Fruit fly (Drosophila melanogaster): ENCODE data around the gene CG46412.

CG46412 gene

DNA sequence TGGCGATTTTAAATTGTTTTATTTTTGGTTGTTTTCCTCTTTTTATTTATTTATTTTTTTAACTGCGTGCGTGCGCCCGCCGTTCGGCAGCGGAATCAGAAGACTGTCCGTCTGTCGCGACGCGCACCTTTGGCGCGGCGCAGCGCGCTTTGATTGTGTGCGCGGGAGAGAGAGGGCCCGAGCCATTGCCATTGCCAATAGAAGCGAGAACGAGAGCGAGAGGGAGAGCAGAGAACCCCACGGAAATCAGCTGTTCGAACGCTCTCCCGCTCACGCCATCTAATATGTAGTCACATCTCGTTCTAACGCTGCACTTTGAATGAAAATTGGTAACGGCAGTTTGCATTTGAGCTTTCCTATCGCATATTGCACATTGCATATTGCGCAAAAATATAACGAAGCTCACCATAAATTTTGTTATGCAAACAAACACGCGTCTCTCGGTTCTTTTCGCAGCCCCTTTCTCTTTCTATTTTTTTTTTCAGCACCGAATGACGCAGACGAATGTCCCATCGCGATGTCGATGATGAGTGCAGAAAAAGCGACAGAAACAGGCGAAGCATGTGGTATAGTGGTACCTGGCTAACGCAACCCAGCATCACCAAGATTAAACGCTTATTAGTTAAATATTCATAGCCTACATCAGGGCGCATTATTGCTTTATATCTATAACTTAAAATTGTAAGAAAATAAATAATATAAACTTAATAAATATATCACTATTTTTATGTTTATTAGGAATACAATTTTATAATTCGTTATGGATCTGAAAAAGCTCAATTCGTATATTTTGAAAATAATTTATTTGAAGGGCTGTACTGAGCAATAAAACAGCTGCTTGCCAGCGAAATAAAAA is 29.3 kb downstream of the CG46412 start:
- TF ChIP-seq EcR (GFP tag; optimal IDR thresholded peaks at IDR 0.05) (no peak), usp (GFP tag; optimal IDR thresholded peaks at IDR 0.05) (no peak), pan (optimal IDR thresholded peaks at IDR 0.05) (no peak), Dll (optimal IDR thresholded peaks at IDR 0.05) (no peak), CG8478 (optimal IDR thresholded peaks at IDR 0.05) (no peak), psq (optimal IDR thresholded peaks at IDR 0.05) (no peak)

DNA sequence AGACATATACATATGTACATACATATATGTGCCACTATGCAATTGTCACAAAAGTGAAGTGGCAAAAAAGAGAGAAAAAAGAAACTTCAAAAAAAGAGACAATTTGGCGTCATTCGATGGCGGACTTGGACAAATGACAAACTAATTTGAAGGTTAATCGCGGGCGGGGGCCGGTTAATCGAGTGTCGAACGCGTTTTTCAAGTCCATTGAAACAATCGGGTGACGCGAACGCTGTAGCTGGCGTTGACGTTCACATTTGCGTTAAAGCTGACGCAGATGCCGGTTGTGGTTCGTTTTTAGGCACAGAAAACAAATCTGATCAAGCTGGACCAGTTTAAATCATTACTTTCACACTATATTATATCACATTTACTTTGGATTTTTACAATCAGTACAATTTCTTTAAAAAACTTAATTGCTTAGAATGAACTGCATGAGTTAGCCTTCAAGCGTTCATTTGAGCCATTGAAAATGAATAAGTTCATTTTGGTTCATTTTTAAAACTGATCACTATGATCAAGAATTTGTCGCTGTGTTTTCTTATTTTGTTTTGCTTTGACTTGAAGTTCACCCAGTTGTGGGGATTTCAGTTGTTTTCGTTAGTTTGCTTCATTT is 30.1 kb downstream of the CG46412 start:
- TF ChIP-seq EcR (GFP tag; optimal IDR thresholded peaks at IDR 0.05) (no peak), CG8478 (optimal IDR thresholded peaks at IDR 0.05) (no peak), usp (GFP tag; optimal IDR thresholded peaks at IDR 0.05) (no peak), pan (optimal IDR thresholded peaks at IDR 0.05) (no peak), Dll (optimal IDR thresholded peaks at IDR 0.05) (no peak), psq (optimal IDR thresholded peaks at IDR 0.05) (no peak)

DNA sequence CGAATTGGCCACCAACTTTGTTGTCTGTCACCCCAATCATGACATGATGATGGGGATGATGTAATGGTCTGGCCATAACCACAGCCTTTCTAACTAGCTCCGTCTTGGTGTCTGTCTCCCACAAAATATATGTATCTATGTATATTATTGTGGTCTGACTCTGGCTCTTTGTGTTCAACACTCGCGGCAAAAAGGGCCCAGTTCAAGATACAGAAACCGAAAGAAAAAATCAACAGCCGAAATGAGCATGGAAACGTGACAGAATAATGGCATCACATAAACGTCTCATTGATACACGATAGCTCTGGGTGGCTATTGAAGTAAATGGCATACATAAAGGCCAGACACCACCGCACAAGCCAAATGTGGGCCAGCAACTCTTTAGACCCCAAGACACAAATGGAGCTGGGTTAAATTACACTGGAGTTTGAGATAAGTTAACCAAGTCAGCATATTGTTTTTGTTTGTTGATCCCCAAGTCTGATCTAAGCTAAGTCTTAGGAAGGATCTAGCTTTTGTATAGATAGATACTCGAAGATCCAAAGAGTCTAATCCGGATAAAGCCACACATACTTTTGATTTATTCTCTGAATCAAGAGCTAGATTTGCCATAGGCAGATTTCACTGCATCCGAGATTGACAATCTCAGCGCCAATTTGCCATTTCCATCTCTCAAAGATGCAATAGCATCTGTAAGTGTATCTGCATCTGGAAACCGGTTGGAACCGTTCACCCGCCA is 31.7 kb downstream of the CG46412 start:
- no peak for TF ChIP-seq CG8478 (optimal IDR thresholded peaks at IDR 0.05)
- no peak for TF ChIP-seq Dll (optimal IDR thresholded peaks at IDR 0.05)

DNA sequence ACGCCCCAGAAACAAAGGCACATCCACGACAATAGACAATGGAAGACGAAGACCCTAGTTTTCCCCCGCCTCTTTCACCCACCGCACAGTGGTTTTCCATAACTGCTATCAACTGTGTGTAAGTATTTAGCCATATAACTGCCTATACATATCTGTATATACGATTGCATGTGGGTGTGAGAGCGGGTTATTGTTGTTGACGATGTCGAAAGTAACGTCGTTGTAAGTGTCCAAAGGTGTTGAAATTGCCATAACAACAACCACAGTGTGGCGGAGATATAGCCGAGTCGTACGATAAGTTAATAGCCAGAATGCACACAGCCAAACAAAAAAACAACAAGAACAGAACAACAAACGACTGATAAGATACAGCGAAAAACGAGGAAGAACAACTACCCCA is 32.6 kb downstream of the CG46412 start:
- TF ChIP-seq Dll (optimal IDR thresholded peaks at IDR 0.05) (no peak), psq (optimal IDR thresholded peaks at IDR 0.05) (no peak), CG8478 (optimal IDR thresholded peaks at IDR 0.05) (no peak), pan (optimal IDR thresholded peaks at IDR 0.05) (no peak), usp (GFP tag; optimal IDR thresholded peaks at IDR 0.05) (no peak), EcR (GFP tag; optimal IDR thresholded peaks at IDR 0.05) (no peak)

DNA sequence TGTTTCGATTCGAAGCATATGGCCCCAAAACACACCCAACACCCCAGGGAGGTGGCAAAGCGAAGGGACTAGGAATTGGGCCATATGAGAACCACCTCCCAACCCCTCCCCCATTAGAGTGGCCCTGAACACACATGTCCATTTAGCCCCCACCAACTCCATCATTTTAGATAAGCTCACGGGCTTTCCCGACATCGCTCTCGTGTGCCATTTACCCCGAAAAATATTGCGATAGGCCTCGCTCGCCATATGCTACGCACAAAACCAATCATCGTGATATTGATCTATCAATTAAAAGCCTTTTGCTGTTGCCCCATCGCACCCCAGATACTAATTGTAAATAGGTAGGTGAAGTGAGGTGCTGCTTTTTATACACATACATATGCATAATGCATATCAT is 33.5 kb downstream of the CG46412 start:
- no peak for TF ChIP-seq usp (GFP tag; optimal IDR thresholded peaks at IDR 0.05)
- TF ChIP-seq psq (optimal IDR thresholded peaks at IDR 0.05) = no peak
- no peak for TF ChIP-seq pan (optimal IDR thresholded peaks at IDR 0.05)
- TF ChIP-seq CG8478 (optimal IDR thresholded peaks at IDR 0.05) = no peak
- no peak for TF ChIP-seq Dll (optimal IDR thresholded peaks at IDR 0.05)
- TF ChIP-seq EcR (GFP tag; optimal IDR thresholded peaks at IDR 0.05) = no peak

DNA sequence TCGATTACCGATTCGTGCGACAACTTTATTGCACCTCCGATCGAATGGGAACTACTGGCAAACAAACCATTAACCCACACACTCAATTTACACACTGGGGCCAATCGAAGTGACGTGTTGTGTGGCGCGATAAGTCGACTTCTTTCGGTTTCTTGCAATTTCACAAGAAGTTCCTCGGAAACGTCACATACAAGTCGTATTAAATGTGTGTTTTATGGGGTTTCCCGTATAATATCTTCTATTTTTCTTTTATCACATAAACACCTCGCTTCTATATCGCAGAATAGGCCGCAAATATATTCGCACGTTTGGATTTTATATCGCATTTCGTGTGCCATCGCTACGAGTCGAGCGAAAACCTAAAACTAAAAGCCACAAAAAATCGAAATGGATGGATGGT is 34.2 kb downstream of the CG46412 start:
- TF ChIP-seq psq (optimal IDR thresholded peaks at IDR 0.05) (no peak), CG8478 (optimal IDR thresholded peaks at IDR 0.05) (no peak), EcR (GFP tag; optimal IDR thresholded peaks at IDR 0.05) (no peak), Dll (optimal IDR thresholded peaks at IDR 0.05) (no peak), pan (optimal IDR thresholded peaks at IDR 0.05) (no peak), usp (GFP tag; optimal IDR thresholded peaks at IDR 0.05) (no peak)

DNA sequence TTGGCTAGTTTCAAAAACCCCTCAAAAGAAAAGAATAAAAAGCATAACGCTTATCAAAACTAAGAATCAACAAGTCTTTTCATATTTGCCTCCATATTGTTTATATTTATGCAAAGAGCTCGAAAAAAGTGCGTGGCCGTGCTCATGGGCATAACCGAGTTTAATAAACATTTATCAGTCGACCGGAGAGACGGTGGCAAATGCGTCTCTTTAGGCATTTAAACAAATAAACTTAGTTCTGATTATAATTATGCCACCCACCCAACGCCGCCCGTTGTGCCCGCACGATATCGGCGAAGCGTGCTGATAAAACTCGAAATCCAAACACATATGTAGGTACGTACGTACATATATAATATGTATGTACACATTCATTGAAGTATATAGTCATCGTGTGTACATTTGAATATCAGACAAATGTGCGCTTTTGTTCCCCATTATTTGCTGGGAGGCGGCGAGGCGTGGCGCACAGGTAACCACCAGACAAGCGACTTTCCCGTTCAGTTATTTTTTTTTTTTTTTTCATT is 35.4 kb downstream of the CG46412 start:
- TF ChIP-seq Dll (optimal IDR thresholded peaks at IDR 0.05) = no peak

DNA sequence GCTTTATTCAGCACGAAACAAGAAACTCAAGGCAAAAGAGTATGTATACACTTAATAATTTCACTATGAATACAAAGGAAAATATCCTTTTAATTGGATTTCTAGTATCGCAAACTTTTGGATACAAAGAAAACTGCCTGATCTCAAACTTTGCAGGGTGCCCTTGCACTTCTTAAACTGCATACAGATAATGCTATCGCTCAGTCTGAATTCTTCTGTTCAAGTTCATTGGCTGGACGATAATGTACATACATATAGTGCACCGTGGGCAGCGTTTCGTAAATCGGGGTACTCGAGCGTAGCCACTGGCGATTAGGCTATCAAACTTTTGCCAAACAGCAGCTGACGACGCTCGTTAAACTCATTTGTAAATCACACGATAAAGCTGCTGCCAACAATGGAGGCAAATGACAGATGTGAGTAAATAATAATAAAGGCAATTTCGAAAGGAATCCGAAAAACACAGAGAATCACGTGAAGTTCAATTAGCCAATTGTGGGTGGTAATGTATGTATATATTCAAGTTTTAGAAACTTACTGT is 37.2 kb downstream of the CG46412 start:
- TF ChIP-seq psq (optimal IDR thresholded peaks at IDR 0.05) (no peak), usp (GFP tag; optimal IDR thresholded peaks at IDR 0.05) (no peak), CG8478 (optimal IDR thresholded peaks at IDR 0.05) (no peak), pan (optimal IDR thresholded peaks at IDR 0.05) (no peak), EcR (GFP tag; optimal IDR thresholded peaks at IDR 0.05) (no peak), Dll (optimal IDR thresholded peaks at IDR 0.05) (no peak)

DNA sequence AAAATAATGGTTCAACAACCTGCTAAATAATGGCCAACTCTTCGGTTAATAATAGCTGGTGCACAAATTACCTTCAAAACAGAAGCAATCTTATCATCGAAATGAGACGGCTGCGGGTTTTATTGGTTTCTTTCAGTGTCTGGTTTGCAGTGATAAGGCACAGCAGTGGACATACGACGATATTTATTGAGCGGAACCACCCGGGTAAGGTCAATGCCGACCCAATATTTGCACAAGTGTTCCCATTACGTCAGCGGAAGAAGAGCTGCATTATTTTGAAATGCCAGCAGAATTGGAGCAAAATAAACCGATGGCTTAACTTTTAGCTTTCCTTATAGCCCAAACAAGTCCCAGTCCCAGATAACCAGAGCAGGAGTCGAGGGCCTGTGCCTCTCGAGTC is 38.1 kb downstream of the CG46412 start:
- TF ChIP-seq CG8478 (optimal IDR thresholded peaks at IDR 0.05) (no peak), EcR (GFP tag; optimal IDR thresholded peaks at IDR 0.05) (no peak), pan (optimal IDR thresholded peaks at IDR 0.05) (no peak), Dll (optimal IDR thresholded peaks at IDR 0.05) (no peak), psq (optimal IDR thresholded peaks at IDR 0.05) (no peak), usp (GFP tag; optimal IDR thresholded peaks at IDR 0.05) (no peak)

DNA sequence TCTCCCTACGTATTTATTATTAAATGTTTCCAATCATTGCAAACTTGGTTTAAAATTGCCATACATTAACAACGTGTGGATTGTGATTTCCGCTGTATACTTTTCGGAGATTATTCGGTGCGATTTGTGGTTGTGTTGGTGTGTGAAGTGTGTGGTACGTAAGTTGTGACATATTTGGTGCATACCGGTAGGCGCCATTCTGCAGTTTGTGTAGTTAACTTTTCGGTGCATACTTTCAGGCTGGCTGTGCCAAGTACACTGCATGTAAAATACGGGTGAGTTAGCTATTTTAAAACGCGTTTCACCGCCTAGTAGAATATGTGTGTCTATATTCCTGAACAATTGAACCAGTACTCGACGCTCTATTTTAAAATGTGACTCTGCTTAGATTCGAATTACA is 40.6 kb downstream of the CG46412 start:
- TF ChIP-seq pan (optimal IDR thresholded peaks at IDR 0.05) (no peak), EcR (GFP tag; optimal IDR thresholded peaks at IDR 0.05) (no peak), psq (optimal IDR thresholded peaks at IDR 0.05) (no peak), usp (GFP tag; optimal IDR thresholded peaks at IDR 0.05) (no peak), CG8478 (optimal IDR thresholded peaks at IDR 0.05) (no peak), Dll (optimal IDR thresholded peaks at IDR 0.05) (no peak)

DNA sequence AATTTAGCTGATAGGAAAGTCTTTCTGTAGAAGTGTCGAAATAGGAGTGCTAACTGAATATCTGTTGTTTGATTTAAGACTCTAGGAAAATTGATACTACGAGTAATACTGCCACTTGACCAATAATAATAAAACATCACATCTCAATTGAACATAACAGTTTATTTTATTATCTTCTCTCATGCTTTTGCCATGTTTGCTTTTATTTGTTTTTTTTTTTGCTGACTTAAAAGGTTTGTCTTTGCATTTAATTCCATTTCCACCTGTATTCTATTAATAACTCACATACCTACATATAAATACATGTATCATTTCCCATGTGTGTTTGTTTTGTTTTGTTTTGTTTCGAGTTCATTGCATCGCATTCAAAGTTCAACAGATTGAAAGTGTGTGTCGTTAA is 41.3 kb downstream of the CG46412 start, which contains the start of the genes CG11714 and Fuca:
CG11714 (minus strand) TSS at position 101 of the 400 bp plus-strand sequence.
Fuca (minus strand) TSS at position 101 of the 400 bp plus-strand sequence.
- TF ChIP-seq EcR (GFP tag; optimal IDR thresholded peaks at IDR 0.05) (no peak), usp (GFP tag; optimal IDR thresholded peaks at IDR 0.05) (no peak), Dll (optimal IDR thresholded peaks at IDR 0.05) (no peak), CG8478 (optimal IDR thresholded peaks at IDR 0.05) (no peak), psq (optimal IDR thresholded peaks at IDR 0.05) (no peak), pan (optimal IDR thresholded peaks at IDR 0.05) (no peak)

Measured in whole organism.